Fruit fly (Drosophila melanogaster): ENCODE data around the gene CG31279.

CG31279 gene

dm6 chr3R:16448378-16449134 is 18.1 kb downstream of the CG31279 start (continued):
- TF ChIP-seq Hmr (GFP tag; optimal IDR thresholded peaks at IDR 0.05): peak; percentile 56
- peak; percentile 42 for TF ChIP-seq Side (GFP tag; optimal IDR thresholded peaks at IDR 0.05)
- TF ChIP-seq Six4 (GFP tag; optimal IDR thresholded peaks at IDR 0.05): peak; percentile 28
- TF ChIP-seq CG6254 (GFP tag; optimal IDR thresholded peaks at IDR 0.05): peak; percentile 79
- peak; percentile 59 for TF ChIP-seq schlank (tag; optimal IDR thresholded peaks at IDR 0.05)
- TF ChIP-seq unc-4 (GFP tag; IDR thresholded peaks at IDR 0.05; ENCODE audit: partially characterized antibody): no peak
- TF ChIP-seq CG17802 (tag; optimal IDR thresholded peaks at IDR 0.05): peak; percentile 77
- peak; percentile 76 for TF ChIP-seq CG14441 (GFP tag; IDR thresholded peaks at IDR 0.05)
- no peak for TF ChIP-seq Dfd (GFP tag; optimal IDR thresholded peaks at IDR 0.05)
- no peak for TF ChIP-seq ato (GFP tag; IDR thresholded peaks at IDR 0.05; ENCODE audit: partially characterized antibody)
- peak; percentile 23 for TF ChIP-seq HLH54F (GFP tag; optimal IDR thresholded peaks at IDR 0.05)
- TF ChIP-seq Sox102F (GFP tag; optimal IDR thresholded peaks at IDR 0.05): peak; percentile 80
- TF ChIP-seq CrebB (tag; optimal IDR thresholded peaks at IDR 0.05): peak; percentile 67
- no peak for TF ChIP-seq CG4328 (GFP tag; optimal IDR thresholded peaks at IDR 0.05)
- TF ChIP-seq CG11085 (GFP tag; IDR thresholded peaks at IDR 0.05): peak; percentile 65
- TF ChIP-seq gem (tag; optimal IDR thresholded peaks at IDR 0.05): peak; percentile 85
- TF ChIP-seq pzg (GFP tag; optimal IDR thresholded peaks at IDR 0.05): no peak
- TF ChIP-seq CG17612 (GFP tag; IDR thresholded peaks at IDR 0.05): peak; percentile 54
- peak; percentile 19 for TF ChIP-seq Atf3 (GFP tag; optimal IDR thresholded peaks at IDR 0.05)
- TF ChIP-seq Atf6 (GFP tag; IDR thresholded peaks at IDR 0.05): peak; percentile 57; the same call in 1 of the 2 replicates
- TF ChIP-seq BtbVII (GFP tag; optimal IDR thresholded peaks at IDR 0.05): no peak
- TF ChIP-seq CG8290 (GFP tag; optimal IDR thresholded peaks at IDR 0.05): no peak
- peak in 1 of 2 experiments; percentile 97 for TF ChIP-seq CG8290 (tag; optimal IDR thresholded peaks at IDR 0.05)
- TF ChIP-seq z (GFP tag; IDR thresholded peaks at IDR 0.05): peak; percentile 64; the same call in 2 of the 3 replicates
- peak; percentile 60 for TF ChIP-seq CG11695 (GFP tag; IDR thresholded peaks at IDR 0.05)
- TF ChIP-seq C15 (GFP tag; IDR thresholded peaks at IDR 0.05): peak; percentile 52; the same call in 1 of the 3 replicates
- peak; percentile 48 for TF ChIP-seq Mes4 (GFP tag; optimal IDR thresholded peaks at IDR 0.05)
- peak; percentile 57 for TF ChIP-seq CG5245 (GFP tag; optimal IDR thresholded peaks at IDR 0.05)
- TF ChIP-seq CG17385 (GFP tag; optimal IDR thresholded peaks at IDR 0.05): peak; percentile 52
- peak; percentile 93 for TF ChIP-seq ara (GFP tag; IDR thresholded peaks at IDR 0.05)
- TF ChIP-seq CG42726 (GFP tag; IDR thresholded peaks at IDR 0.05; ENCODE audit: partially characterized antibody): no peak
- TF ChIP-seq wek (GFP tag; optimal IDR thresholded peaks at IDR 0.05): peak; percentile 75
- TF ChIP-seq Hr39 (optimal IDR thresholded peaks at IDR 0.05): no peak
- peak; percentile 94 for TF ChIP-seq Awh (GFP tag; IDR thresholded peaks at IDR 0.05)
- peak; percentile 58 for TF ChIP-seq cato (GFP tag; optimal IDR thresholded peaks at IDR 0.05; ENCODE audit: borderline replicate concordance)
- TF ChIP-seq zen2 (GFP tag; IDR thresholded peaks at IDR 0.05; ENCODE audit: partially characterized antibody): no peak
- peak; percentile 71 for TF ChIP-seq CG14014 (GFP tag; IDR thresholded peaks at IDR 0.05)
- peak; percentile 81 for TF ChIP-seq CG8765 (GFP tag; IDR thresholded peaks at IDR 0.05)
- TF ChIP-seq CG2202 (tag; optimal IDR thresholded peaks at IDR 0.05): peak; percentile 68
- peak; percentile 97 for TF ChIP-seq CG1603 (tag; optimal IDR thresholded peaks at IDR 0.05)
- TF ChIP-seq CG8089 (GFP tag; optimal IDR thresholded peaks at IDR 0.05): peak; percentile 30
- TF ChIP-seq CG9609 (GFP tag; optimal IDR thresholded peaks at IDR 0.05): peak; percentile 82
- TF ChIP-seq bab2 (GFP tag; optimal IDR thresholded peaks at IDR 0.05): peak; percentile 35

Measured in whole organism, embryonic.